Worm (Caenorhabditis elegans) whole organism, young adult: ENCODE measurements around the gene sod-3.

Experiments
- B0019.2 ChIP-seq: fragments of 200-800 bp; sonication (Bioruptor generic); conservative IDR thresholded peaks from 2 replicates; pipeline ENCODE4 v1.3.6; 2022; ENCODE audit warnings: missing genetic modification reagents, missing genetic modification characterization, missing compliant biosample characterization
- B0336.3 ChIP-seq: fragments of 200-800 bp; sonication (Bioruptor generic); IDR thresholded peaks from 2 replicates; pipeline ENCODE4 v1.3.6; 2022; ENCODE audit warnings: missing genetic modification characterization, missing compliant biosample characterization
- D2030.7 ChIP-seq: fragments of 200-800 bp; sonication (Bioruptor generic); IDR thresholded peaks from 2 replicates; pipeline ENCODE4 v1.3.6; 2022; ENCODE audit warnings: missing genetic modification reagents, missing genetic modification characterization, missing compliant biosample characterization
- F10E7.11 ChIP-seq: sonication (generic microtip); optimal IDR thresholded peaks from 2 replicates; lab custom pipeline; 2017; ENCODE audit warnings: mild to moderate bottlenecking, missing genetic modification characterization, moderate library complexity, missing compliant biosample characterization
- F39B2.1 ChIP-seq: fragments of 200-800 bp; sonication (Bioruptor generic); IDR thresholded peaks from 2 replicates; pipeline ENCODE4 v1.3.6; 2022; ENCODE audit warnings: missing genetic modification reagents, missing genetic modification characterization, missing compliant biosample characterization
- F49E8.2 ChIP-seq: sonication (generic microtip); optimal IDR thresholded peaks from 3 replicates; lab custom pipeline; 2017; ENCODE audit warnings: missing genetic modification characterization, mild to moderate bottlenecking, missing compliant biosample characterization, antibody characterized with exemption, moderate library complexity; ENCODE audit not compliant: insufficient read depth
- F57A8.1 ChIP-seq: fragments of 200-800 bp; sonication (Bioruptor generic); optimal IDR thresholded peaks from 2 replicates; lab custom pipeline; 2018; ENCODE audit warnings: mild to moderate bottlenecking, missing genetic modification characterization, moderate library complexity, missing compliant biosample characterization
- F57C9.4 ChIP-seq: sonication (generic microtip); optimal IDR thresholded peaks from 2 replicates; lab custom pipeline; 2017; ENCODE audit warnings: mild to moderate bottlenecking, missing genetic modification characterization, missing compliant biosample characterization
- Y56A3A.18 ChIP-seq: fragments of 200-800 bp; sonication (Bioruptor generic); IDR thresholded peaks from 2 replicates; pipeline ENCODE4 v1.3.6; 2022; ENCODE audit warnings: missing genetic modification reagents, missing genetic modification characterization, missing compliant biosample characterization
- ama-1 ChIP-seq, 3 experiments: fragments of 150-350 bp in 1 of 3; sonication (generic microtip) in 2 of 3; optimal IDR thresholded peaks; 2 replicates each; lab custom pipeline; 2014 to 2018; ENCODE audit warnings: missing biosample characterization in 2 of 3, missing genetic modification characterization in 2 of 3, missing genetic modification reagents in 2 of 3
- atf-7 ChIP-seq: sonication (generic microtip); optimal IDR thresholded peaks from 2 replicates; lab custom pipeline; 2017; ENCODE audit warnings: mild to moderate bottlenecking, missing genetic modification characterization, missing compliant biosample characterization
- ccch-3 ChIP-seq: fragments of 200-800 bp; sonication (Bioruptor generic); optimal IDR thresholded peaks from 2 replicates; lab custom pipeline; 2018; ENCODE audit warnings: mild to moderate bottlenecking, missing genetic modification characterization, missing compliant biosample characterization
- cebp-1 ChIP-seq, 2 experiments: fragments of 200-800 bp in 1 of 2; sonication (Bioruptor generic) in 1 of 2; sonication (generic microtip) in 1 of 2; IDR thresholded peaks in 1 of 2; optimal IDR thresholded peaks in 1 of 2; 2 replicates each; pipeline versions ENCODE4 v1.3.6 to Lab custom; 2017 to 2022; ENCODE audit warnings: missing compliant biosample characterization in 2 of 2, missing genetic modification characterization in 2 of 2, mild to moderate bottlenecking in 1 of 2, missing genetic modification reagents in 1 of 2, moderate library complexity in 1 of 2
- chd-7 ChIP-seq: sonication (generic microtip); optimal IDR thresholded peaks from 2 replicates; lab custom pipeline; 2016; ENCODE audit warnings: mild to moderate bottlenecking, missing genetic modification characterization, moderate library complexity, missing compliant biosample characterization
- die-1 ChIP-seq: sonication (generic microtip); optimal IDR thresholded peaks from 2 replicates; lab custom pipeline; 2016; ENCODE audit warnings: missing genotype, mild to moderate bottlenecking, missing genetic modification characterization, missing compliant biosample characterization
- dox-1 ChIP-seq: fragments of 200-800 bp; sonication (Bioruptor generic); IDR thresholded peaks from 2 replicates; pipeline ENCODE4 v1.3.6; 2022; ENCODE audit warnings: missing genetic modification reagents, missing genetic modification characterization, missing compliant biosample characterization
- efl-1 ChIP-seq: fragments of 150-350 bp; optimal IDR thresholded peaks from 2 replicates; lab custom pipeline; 2014; ENCODE audit warnings: missing biosample characterization, missing genetic modification reagents, missing genetic modification characterization
- egl-18 ChIP-seq: fragments of 200-800 bp; sonication (Bioruptor generic); IDR thresholded peaks from 2 replicates; pipeline ENCODE4 v1.3.6; 2022; ENCODE audit warnings: missing genetic modification reagents, missing genetic modification characterization, missing compliant biosample characterization
- fkh-3 ChIP-seq: sonication (generic microtip); optimal IDR thresholded peaks from 2 replicates; lab custom pipeline; 2016; ENCODE audit warnings: mild to moderate bottlenecking, missing genetic modification characterization, missing compliant biosample characterization
- let-607 ChIP-seq, 2 experiments: fragments of 200-800 bp in 1 of 2; sonication (Bioruptor generic) in 1 of 2; sonication (generic microtip) in 1 of 2; optimal IDR thresholded peaks; 2 replicates each; lab custom pipeline; 2016 to 2018; ENCODE audit warnings: mild to moderate bottlenecking in 2 of 2, missing compliant biosample characterization in 2 of 2, missing genetic modification characterization in 2 of 2, moderate library complexity in 2 of 2, missing genotype in 1 of 2
- lin-35 ChIP-seq, 3 experiments: fragments of 150-350 bp in 2 of 3; sonication (generic microtip) in 1 of 3; optimal IDR thresholded peaks; 2 replicates each; lab custom pipeline; 2014 to 2018; ENCODE audit warnings: missing biosample characterization in 3 of 3, missing genetic modification characterization in 3 of 3, missing genetic modification reagents in 3 of 3
- lin-54 ChIP-seq: fragments of 200-800 bp; sonication (Bioruptor generic); optimal IDR thresholded peaks from 2 replicates; lab custom pipeline; 2018; ENCODE audit warnings: mild to moderate bottlenecking, missing genetic modification characterization, missing compliant biosample characterization
- lir-1 ChIP-seq: fragments of 200-800 bp; sonication (Bioruptor generic); conservative IDR thresholded peaks from 2 replicates; pipeline ENCODE4 v1.3.6; 2022; ENCODE audit warnings: missing genetic modification reagents, missing genetic modification characterization, missing compliant biosample characterization
- madf-6 ChIP-seq: fragments of 200-800 bp; sonication (Bioruptor generic); IDR thresholded peaks from 2 replicates; pipeline ENCODE4 v1.3.6; 2022; ENCODE audit warnings: missing genetic modification reagents, missing genetic modification characterization, missing compliant biosample characterization
- mxl-1 ChIP-seq: sonication (generic microtip); optimal IDR thresholded peaks from 2 replicates; lab custom pipeline; 2016; ENCODE audit warnings: missing genetic modification characterization, missing compliant biosample characterization
- nfya-1 ChIP-seq: sonication (generic microtip); optimal IDR thresholded peaks from 2 replicates; lab custom pipeline; 2017; ENCODE audit warnings: antibody characterized with exemption, missing compliant biosample characterization, missing genetic modification characterization, borderline replicate concordance; ENCODE audit not compliant: insufficient read depth
- nhr-80 ChIP-seq: sonication (generic microtip); optimal IDR thresholded peaks from 2 replicates; lab custom pipeline; 2016; ENCODE audit warnings: missing genetic modification characterization, missing compliant biosample characterization
- rpc-1 ChIP-seq, 2 experiments: fragments of 150-350 bp in 1 of 2; sonication (generic microtip) in 1 of 2; optimal IDR thresholded peaks; 2 replicates each; lab custom pipeline; 2014 to 2018; ENCODE audit warnings: missing biosample characterization in 1 of 2, missing genetic modification characterization in 1 of 2, missing genetic modification reagents in 1 of 2, missing genotype in 1 of 2
- snpc-4 ChIP-seq, 5 experiments: fragments of 150-350 bp in 1 of 5; sonication (generic microtip) in 4 of 5; optimal IDR thresholded peaks; 2 replicates each; lab custom pipeline; 2014 to 2018; ENCODE audit warnings: missing genetic modification characterization in 5 of 5, missing biosample characterization in 3 of 5, antibody characterized with exemption in 2 of 5, mild to moderate bottlenecking in 2 of 5, missing compliant biosample characterization in 2 of 5, missing genotype in 2 of 5, moderate library complexity in 2 of 5, missing genetic modification reagents in 1 of 5
- somi-1 ChIP-seq: fragments of 200-800 bp; sonication (Bioruptor generic); optimal IDR thresholded peaks from 2 replicates; lab custom pipeline; 2018; ENCODE audit warnings: mild to moderate bottlenecking, missing genetic modification characterization, missing compliant biosample characterization
- unc-130 ChIP-seq: sonication (generic microtip); optimal IDR thresholded peaks from 2 replicates; lab custom pipeline; 2016; ENCODE audit warnings: missing genetic modification reagents, missing genetic modification characterization, missing compliant biosample characterization
- unc-62 ChIP-seq: fragments of 150-350 bp; optimal IDR thresholded peaks from 2 replicates; lab custom pipeline; 2014; ENCODE audit warnings: missing biosample characterization, missing genetic modification reagents, missing genetic modification characterization
- zim-3 ChIP-seq: sonication (generic microtip); optimal IDR thresholded peaks from 2 replicates; lab custom pipeline; 2017; ENCODE audit warnings: mild to moderate bottlenecking, missing genetic modification characterization, moderate library complexity, missing compliant biosample characterization
- ztf-22 ChIP-seq: fragments of 200-800 bp; sonication (Bioruptor generic); optimal IDR thresholded peaks from 2 replicates; lab custom pipeline; 2018; ENCODE audit warnings: mild to moderate bottlenecking, missing genetic modification characterization, moderate library complexity, missing compliant biosample characterization

Gene sod-3

DNA sequence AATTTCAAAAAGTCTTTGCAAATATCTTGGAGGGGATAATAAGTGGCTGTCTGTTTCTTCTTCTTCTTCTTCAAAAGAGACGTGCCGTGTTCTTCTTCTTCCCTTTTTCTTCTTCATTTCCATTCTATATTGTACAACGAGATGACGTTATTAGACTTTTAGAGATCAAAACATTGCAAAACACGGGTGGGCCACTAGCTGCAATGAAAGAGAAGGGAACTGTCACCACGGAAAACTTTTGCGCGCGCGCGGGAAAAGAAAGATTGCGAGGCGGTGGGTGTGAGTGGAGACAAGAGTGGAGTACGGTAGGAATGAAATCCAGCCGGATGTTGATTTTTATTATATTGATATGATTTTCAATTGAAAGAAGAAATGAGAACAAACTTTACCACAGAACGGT is 38.4 kb upstream of the sod-3 start:
- TF ChIP-seq B0019.2 (GFP tag; lab: Robert Waterston, UW) (no peak), madf-6 (GFP tag; lab: Robert Waterston, UW) (0 out of 2 replicates have a peak, but pooled peaks have one; percentile 17), efl-1 (GFP tag; lab: Kevin White, UChicago) (peak; percentile 22), die-1 (no peak), unc-62 (GFP tag; lab: Kevin White, UChicago) (no peak), lin-54 (GFP tag; lab: Kevin White, UChicago) (no peak), F57C9.4 (tag; lab: Kevin White, UChicago) (no peak), ztf-22 (GFP tag; lab: Kevin White, UChicago) (no peak), Y56A3A.18 (GFP tag; lab: Robert Waterston, UW) (no peak), nfya-1 (no peak), rpc-1 (optimal IDR thresholded peaks at IDR 0.05; lab: Kevin White, UChicago) (no peak), rpc-1 (tag; optimal IDR thresholded peaks at IDR 0.05; lab: Kevin White, UChicago) (no peak), dox-1 (no peak)

DNA sequence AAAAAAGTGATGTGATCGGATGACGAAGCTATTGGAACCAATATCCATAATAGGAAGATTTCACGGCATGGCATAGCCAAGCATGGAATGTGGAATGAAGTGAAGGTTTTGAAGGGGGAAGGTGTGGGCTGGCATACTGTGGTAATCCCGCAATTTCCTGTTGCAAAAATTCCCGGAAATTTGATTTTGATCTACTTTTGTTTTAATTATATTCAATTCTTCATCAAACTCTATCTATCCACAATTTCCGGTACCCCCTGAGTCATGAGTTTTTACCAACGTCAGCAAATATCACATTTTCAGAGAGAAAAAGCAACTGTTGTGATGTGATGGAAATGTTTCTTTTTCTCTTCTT is 37.1 kb upstream of the sod-3 start, which contains the start of gene gcy-11:
TSS of gene gcy-11 (minus strand) at position 101 of the 355 bp plus-strand sequence.
- TF ChIP-seq lin-54 (GFP tag; lab: Kevin White, UChicago) (no peak), F49E8.2 (tag; lab: Kevin White, UChicago) (no peak), ama-1 (optimal IDR thresholded peaks at IDR 0.05; lab: Kevin White, UChicago) (no peak), ama-1 (GFP tag; optimal IDR thresholded peaks at IDR 0.05; lab: Kevin White, UChicago) (no peak), D2030.7 (no peak), F39B2.1 (GFP tag; lab: Robert Waterston, UW) (no peak), B0336.3 (no peak), efl-1 (GFP tag; lab: Kevin White, UChicago) (no peak), let-607 (tag; optimal IDR thresholded peaks at IDR 0.05; lab: Kevin White, UChicago) (no peak), mxl-1 (tag; lab: Kevin White, UChicago) (no peak), F10E7.11 (tag; lab: Kevin White, UChicago) (no peak), zim-3 (no peak), Y56A3A.18 (GFP tag; lab: Robert Waterston, UW) (no peak), lir-1 (no peak), F57A8.1 (no peak), chd-7 (no peak), egl-18 (GFP tag; lab: Robert Waterston, UW) (no peak)

DNA sequence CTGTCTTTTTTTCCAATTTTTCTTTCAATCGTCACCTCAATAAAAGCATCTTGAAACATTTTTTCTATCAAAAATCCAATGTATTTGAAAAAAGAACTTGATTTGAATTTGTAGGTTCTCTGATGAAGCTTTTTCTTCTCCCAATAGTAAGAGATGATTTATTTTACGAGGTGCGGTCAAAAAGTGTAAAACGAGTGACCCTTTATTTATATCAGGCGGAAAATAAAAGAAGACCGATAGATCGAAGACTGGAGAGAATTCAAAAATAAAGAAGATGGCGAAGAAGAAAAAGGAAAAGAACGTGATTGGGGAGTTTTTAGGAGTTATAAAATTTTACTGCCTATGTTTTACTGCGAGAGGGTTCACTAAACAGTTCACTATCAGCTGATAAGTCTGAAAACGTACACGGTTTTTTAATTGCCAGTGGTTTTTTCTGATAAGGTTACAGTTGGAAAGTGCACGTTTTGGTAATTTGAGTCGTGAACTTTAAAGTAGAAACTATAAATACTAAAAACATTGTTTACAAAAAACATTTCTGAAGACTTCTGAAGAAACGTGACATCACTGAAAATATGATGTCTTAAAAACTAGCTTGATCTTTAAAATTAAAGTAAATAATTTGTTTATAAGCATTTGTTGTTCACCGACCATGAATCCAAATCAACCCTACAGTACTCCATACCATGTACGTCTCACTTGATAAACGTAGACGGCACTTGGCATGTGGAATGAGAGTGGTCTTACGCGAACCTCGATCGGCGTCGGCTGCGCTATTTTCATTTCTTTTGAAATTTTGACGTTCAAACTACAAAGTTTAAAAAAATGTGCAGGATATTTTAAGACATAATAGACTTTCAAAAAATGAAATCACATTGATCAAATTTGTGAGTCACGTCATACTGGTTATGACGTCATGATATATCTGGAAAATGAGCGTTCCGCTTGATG is 36.4 kb upstream of the sod-3 start:
- TF ChIP-seq ama-1 (optimal IDR thresholded peaks at IDR 0.05; lab: Kevin White, UChicago), result no peak
- peak in 1 of 2 experiments; percentile 12 for TF ChIP-seq ama-1 (GFP tag; optimal IDR thresholded peaks at IDR 0.05; lab: Kevin White, UChicago)
- TF ChIP-seq zim-3, result no peak
- TF ChIP-seq cebp-1 (GFP tag; IDR thresholded peaks at IDR 0.05; lab: Robert Waterston, UW), result no peak
- TF ChIP-seq cebp-1 (tag; optimal IDR thresholded peaks at IDR 0.05; lab: Kevin White, UChicago), result peak; percentile 5
- no peak for TF ChIP-seq ccch-3 (GFP tag; lab: Kevin White, UChicago)
- peak in 1 of 3 experiments; percentile 12 for TF ChIP-seq lin-35 (GFP tag; optimal IDR thresholded peaks at IDR 0.05; lab: Kevin White, UChicago)
- TF ChIP-seq egl-18 (GFP tag; lab: Robert Waterston, UW), result no peak
- peak; percentile 15 for TF ChIP-seq atf-7 (tag; lab: Kevin White, UChicago)
- no peak for TF ChIP-seq somi-1 (GFP tag; lab: Kevin White, UChicago)
- TF ChIP-seq nhr-80 (tag; lab: Kevin White, UChicago), result peak; percentile 33
- TF ChIP-seq unc-130 (GFP tag; lab: Kevin White, UChicago), result no peak
- no peak for TF ChIP-seq snpc-4 (GFP tag; optimal IDR thresholded peaks at IDR 0.05; lab: Kevin White, UChicago)
- TF ChIP-seq snpc-4 (tag; optimal IDR thresholded peaks at IDR 0.05; lab: Kevin White, UChicago), result peak; percentile 25 to 81 (median 64)
- TF ChIP-seq fkh-3, result no peak
- TF ChIP-seq, all 124 proteins: peak for 6
